Fruit fly (Drosophila melanogaster): ENCODE results near the gene tsh.
A peak's percentile ranks its signal among the peaks of the same experiment; 100 is the strongest.

Gene tsh

dm6 chr2L:21847335-21847734 lies 18.9 kb downstream of the tsh start:
- TF ChIP-seq usp (GFP tag; optimal IDR thresholded peaks at IDR 0.05) (no peak), CG32264 (GFP tag; optimal IDR thresholded peaks at IDR 0.05) (no peak), Hnf4 (GFP tag; optimal IDR thresholded peaks at IDR 0.05) (no peak), pan (optimal IDR thresholded peaks at IDR 0.05) (no peak), dl (GFP tag; optimal IDR thresholded peaks at IDR 0.05; ENCODE audit: insufficient read depth in 1 of 2, partially characterized antibody in 2 of 2) (no peak), Abd-B (GFP tag; optimal IDR thresholded peaks at IDR 0.05) (no peak), h (GFP tag; optimal IDR thresholded peaks at IDR 0.05) (peak; percentile 49), Rel (GFP tag; optimal IDR thresholded peaks at IDR 0.05) (no peak), Rel (tag; optimal IDR thresholded peaks at IDR 0.05) (no peak), brk (GFP tag; optimal IDR thresholded peaks at IDR 0.05) (no peak), jim (GFP tag; optimal IDR thresholded peaks at IDR 0.05) (no peak), Hr83 (GFP tag; optimal IDR thresholded peaks at IDR 0.05; ENCODE audit: poor library complexity, severe bottlenecking) (no peak), ey (GFP tag; optimal IDR thresholded peaks at IDR 0.05) (peak; percentile 32), dmrt93B (GFP tag; optimal IDR thresholded peaks at IDR 0.05) (peak; percentile 31), lola (GFP tag; optimal IDR thresholded peaks at IDR 0.05) (no peak), fru (GFP tag; optimal IDR thresholded peaks at IDR 0.05) (peak; percentile 53), Dif (GFP tag; optimal IDR thresholded peaks at IDR 0.05; ENCODE audit: partially characterized antibody) (no peak), CrebA (GFP tag; optimal IDR thresholded peaks at IDR 0.05; ENCODE audit: borderline replicate concordance) (no peak), Myc (optimal IDR thresholded peaks at IDR 0.05) (no peak), woc (GFP tag; optimal IDR thresholded peaks at IDR 0.05) (peak; percentile 39), sv (GFP tag; optimal IDR thresholded peaks at IDR 0.05) (no peak), sage (GFP tag; optimal IDR thresholded peaks at IDR 0.05) (no peak), Vsx2 (GFP tag; optimal IDR thresholded peaks at IDR 0.05; ENCODE audit: partially characterized antibody) (no peak), Jra (GFP tag; optimal IDR thresholded peaks at IDR 0.05) (no peak), dsf (GFP tag; optimal IDR thresholded peaks at IDR 0.05; ENCODE audit: borderline replicate concordance) (no peak), OdsH (GFP tag; optimal IDR thresholded peaks at IDR 0.05) (peak; percentile 27), Dfd (GFP tag; optimal IDR thresholded peaks at IDR 0.05) (no peak), psq (GFP tag; optimal IDR thresholded peaks at IDR 0.05) (no peak), GATAd (GFP tag; optimal IDR thresholded peaks at IDR 0.05) (no peak), Mio (GFP tag; optimal IDR thresholded peaks at IDR 0.05) (no peak), foxo (GFP tag; optimal IDR thresholded peaks at IDR 0.05) (peak in 1 of 2 experiments; percentile 46), Sp1 (GFP tag; optimal IDR thresholded peaks at IDR 0.05) (no peak), rgr (GFP tag; optimal IDR thresholded peaks at IDR 0.05) (peak; percentile 34), N (GFP tag; optimal IDR thresholded peaks at IDR 0.05) (no peak), tai (GFP tag; optimal IDR thresholded peaks at IDR 0.05) (no peak), Hr78 (GFP tag; optimal IDR thresholded peaks at IDR 0.05) (no peak), HLH106 (tag; optimal IDR thresholded peaks at IDR 0.05) (peak; percentile 68), br (GFP tag; optimal IDR thresholded peaks at IDR 0.05) (no peak), CG9705 (GFP tag; optimal IDR thresholded peaks at IDR 0.05) (no peak)

dm6 chr2L:21849699-21850098 lies 21.3 kb downstream of the tsh start:
- no peak for TF ChIP-seq Dif (GFP tag; optimal IDR thresholded peaks at IDR 0.05; ENCODE audit: partially characterized antibody)
- no peak for TF ChIP-seq h (GFP tag; optimal IDR thresholded peaks at IDR 0.05)
- no peak for TF ChIP-seq psq (GFP tag; optimal IDR thresholded peaks at IDR 0.05)

dm6 chr2L:21851454-21851853 lies 23.1 kb downstream of the tsh start:
- TF ChIP-seq ey (GFP tag; optimal IDR thresholded peaks at IDR 0.05) (no peak), Hnf4 (GFP tag; optimal IDR thresholded peaks at IDR 0.05) (no peak), CG9705 (GFP tag; optimal IDR thresholded peaks at IDR 0.05) (no peak), CrebA (GFP tag; optimal IDR thresholded peaks at IDR 0.05; ENCODE audit: borderline replicate concordance) (no peak), Sp1 (GFP tag; optimal IDR thresholded peaks at IDR 0.05) (no peak), Dfd (GFP tag; optimal IDR thresholded peaks at IDR 0.05) (no peak), fru (GFP tag; optimal IDR thresholded peaks at IDR 0.05) (no peak), lola (GFP tag; optimal IDR thresholded peaks at IDR 0.05) (no peak), Myc (optimal IDR thresholded peaks at IDR 0.05) (no peak), dmrt93B (GFP tag; optimal IDR thresholded peaks at IDR 0.05) (no peak), CG32264 (GFP tag; optimal IDR thresholded peaks at IDR 0.05) (no peak), dl (GFP tag; optimal IDR thresholded peaks at IDR 0.05; ENCODE audit: insufficient read depth in 1 of 2, partially characterized antibody in 2 of 2) (no peak), Abd-B (GFP tag; optimal IDR thresholded peaks at IDR 0.05) (no peak), Mio (GFP tag; optimal IDR thresholded peaks at IDR 0.05) (no peak), jim (GFP tag; optimal IDR thresholded peaks at IDR 0.05) (no peak)

Measured in whole organism, wandering third instar larva.